Fruit fly (Drosophila melanogaster) whole organism, embryonic: Measurements from ENCODE around the gene PIP82.

Source experiments
- ATbp ChIP-seq: fragments of 200-800 bp; sonication (Bioruptor generic); optimal IDR thresholded peaks from 2 replicates; lab custom pipeline; 2017; ENCODE audit warnings: missing biosample characterization, mild to moderate bottlenecking, missing genetic modification characterization, missing genetic modification reagents
- Abd-B ChIP-seq: fragments of 200-800 bp; sonication (Bioruptor generic); optimal IDR thresholded peaks from 2 replicates; lab custom pipeline; 2018; ENCODE audit warnings: missing biosample characterization, mild to moderate bottlenecking, missing genetic modification characterization, moderate library complexity
- Asciz ChIP-seq: fragments of 200-800 bp; sonication (Bioruptor generic); optimal IDR thresholded peaks from 2 replicates; lab custom pipeline; 2017; ENCODE audit warnings: missing biosample characterization, mild to moderate bottlenecking, missing genetic modification characterization, missing genetic modification reagents
- B-H1 ChIP-seq: fragments of 200-800 bp; sonication (Bioruptor generic); IDR thresholded peaks from 3 replicates; pipeline ENCODE4 v1.3.6; 2022; ENCODE audit warnings: missing biosample characterization, missing genetic modification characterization
- C15 ChIP-seq: fragments of 200-800 bp; sonication (Bioruptor generic); IDR thresholded peaks from 3 replicates; pipeline ENCODE4 v1.3.6; 2022; ENCODE audit warnings: missing biosample characterization, missing genetic modification characterization
- CG10267 ChIP-seq: fragments of 200-800 bp; sonication (Bioruptor generic); optimal IDR thresholded peaks from 2 replicates; lab custom pipeline; 2018; ENCODE audit warnings: missing biosample characterization, mild to moderate bottlenecking, missing genetic modification characterization, moderate library complexity
- CG10979 ChIP-seq: fragments of 200-800 bp; sonication (Bioruptor generic); optimal IDR thresholded peaks from 2 replicates; lab custom pipeline; 2018; ENCODE audit warnings: missing biosample characterization, mild to moderate bottlenecking, missing genetic modification characterization, moderate library complexity
- CG11398 ChIP-seq: fragments of 200-800 bp; sonication (Bioruptor generic); optimal IDR thresholded peaks from 2 replicates; lab custom pipeline; 2016; ENCODE audit warnings: missing biosample characterization, missing genetic modification characterization
- CG12219 ChIP-seq: fragments of 200-800 bp; sonication (Bioruptor generic); optimal IDR thresholded peaks from 3 replicates; lab custom pipeline; 2018; ENCODE audit warnings: missing biosample characterization, mild to moderate bottlenecking, missing genetic modification characterization
- CG13296 ChIP-seq: fragments of 200-800 bp; sonication (Bioruptor generic); optimal IDR thresholded peaks from 3 replicates; lab custom pipeline; 2018; ENCODE audit warnings: missing biosample characterization, mild to moderate bottlenecking, missing genetic modification characterization
- CG13424 ChIP-seq: fragments of 200-800 bp; sonication (Bioruptor generic); optimal IDR thresholded peaks from 2 replicates; lab custom pipeline; 2019; ENCODE audit warnings: missing biosample characterization, mild to moderate bottlenecking, missing genetic modification characterization, moderate library complexity
- CG2120 ChIP-seq: fragments of 200-800 bp; sonication (Bioruptor generic); optimal IDR thresholded peaks from 3 replicates; lab custom pipeline; 2016; ENCODE audit warnings: missing biosample characterization, missing genetic modification characterization
- CG2889 ChIP-seq: fragments of 200-800 bp; sonication (Bioruptor generic); IDR thresholded peaks from 3 replicates; pipeline ENCODE4 v1.3.6; 2022; ENCODE audit warnings: missing biosample characterization, missing genetic modification characterization
- CG32772 ChIP-seq: fragments of 200-800 bp; sonication (Bioruptor generic); IDR thresholded peaks from 2 replicates; pipeline ENCODE4 v1.3.6; 2022; ENCODE audit warnings: missing biosample characterization, missing genetic modification characterization
- CG6765 ChIP-seq: fragments of 200-800 bp; sonication (Bioruptor generic); optimal IDR thresholded peaks from 3 replicates; lab custom pipeline; 2017; ENCODE audit warnings: missing biosample characterization, mild to moderate bottlenecking, missing genetic modification characterization
- CG7271 ChIP-seq: fragments of 200-800 bp; sonication (Bioruptor generic); optimal IDR thresholded peaks from 2 replicates; lab custom pipeline; 2018; ENCODE audit warnings: missing biosample characterization, mild to moderate bottlenecking, missing genetic modification characterization, moderate library complexity
- CG7357 ChIP-seq: fragments of 200-800 bp; sonication (Bioruptor generic); IDR thresholded peaks from 3 replicates; pipeline ENCODE4 v1.3.6; 2022; ENCODE audit warnings: missing biosample characterization, missing genetic modification characterization
- CG8478 ChIP-seq: fragments of >200 bp; optimal IDR thresholded peaks from 2 replicates; lab custom pipeline; 2018
- CG8924 ChIP-seq: fragments of 200-800 bp; optimal IDR thresholded peaks from 3 replicates; lab custom pipeline; 2019; ENCODE audit warnings: missing biosample characterization, mild to moderate bottlenecking, missing genetic modification characterization, moderate library complexity
- CG9797 ChIP-seq: fragments of 200-800 bp; sonication (Bioruptor generic); optimal IDR thresholded peaks from 3 replicates; lab custom pipeline; 2018; ENCODE audit warnings: missing biosample characterization, mild to moderate bottlenecking, missing genetic modification characterization
- D ChIP-seq, 2 experiments: fragments of 200-800 bp in 1 of 2; fragments of >200 bp in 1 of 2; sonication (Bioruptor generic) in 1 of 2; optimal IDR thresholded peaks; 2 replicates in 1 of 2; 3 replicates in 1 of 2; lab custom pipeline; 2017; ENCODE audit warnings: mild to moderate bottlenecking in 1 of 2, missing biosample characterization in 1 of 2, missing genetic modification characterization in 1 of 2, missing genetic modification reagents in 1 of 2
- ERR ChIP-seq: fragments of 200-800 bp; sonication (Bioruptor generic); optimal IDR thresholded peaks from 2 replicates; lab custom pipeline; 2016; ENCODE audit warnings: missing biosample characterization, missing genetic modification characterization
- Fer3 ChIP-seq: fragments of 200-800 bp; sonication (Bioruptor generic); optimal IDR thresholded peaks from 2 replicates; lab custom pipeline; 2018; ENCODE audit warnings: missing biosample characterization, mild to moderate bottlenecking, missing genetic modification characterization, moderate library complexity
- GATAe ChIP-seq: fragments of 200-800 bp; sonication (Bioruptor generic); conservative IDR thresholded peaks from 2 replicates; pipeline ENCODE4 v1.3.6; 2022; ENCODE audit warnings: missing biosample characterization, missing genetic modification characterization
- Hey ChIP-seq: fragments of 200-800 bp; sonication (Bioruptor generic); optimal IDR thresholded peaks from 3 replicates; lab custom pipeline; 2018; ENCODE audit warnings: missing biosample characterization, mild to moderate bottlenecking, missing genetic modification characterization
- HmgD ChIP-seq: fragments of 200-800 bp; sonication (Bioruptor generic); optimal IDR thresholded peaks from 3 replicates; lab custom pipeline; 2016; ENCODE audit warnings: missing biosample characterization, missing genetic modification characterization
- Hmr ChIP-seq: fragments of 200-800 bp; sonication (Bioruptor generic); optimal IDR thresholded peaks from 3 replicates; lab custom pipeline; 2017; ENCODE audit warnings: mild to moderate bottlenecking, missing biosample characterization, missing genetic modification reagents, missing genetic modification characterization
- Lim3 ChIP-seq: fragments of 200-800 bp; sonication (Bioruptor generic); IDR thresholded peaks from 2 replicates; pipeline ENCODE4 v1.3.6; 2022; ENCODE audit warnings: missing biosample characterization, missing genetic modification characterization
- Mes4 ChIP-seq: fragments of 200-800 bp; sonication (Bioruptor generic); optimal IDR thresholded peaks from 2 replicates; lab custom pipeline; 2016; ENCODE audit warnings: missing biosample characterization, missing genetic modification characterization
- NC2β ChIP-seq: fragments of 200-800 bp; sonication (Bioruptor generic); optimal IDR thresholded peaks from 2 replicates; lab custom pipeline; 2016; ENCODE audit warnings: missing biosample characterization, missing genetic modification characterization
- Sin3A ChIP-seq: fragments of >200 bp; optimal IDR thresholded peaks from 2 replicates; lab custom pipeline; 2018
- Six4 ChIP-seq: fragments of 200-800 bp; sonication (Bioruptor generic); optimal IDR thresholded peaks from 2 replicates; lab custom pipeline; 2016; ENCODE audit warnings: missing biosample characterization, missing genetic modification characterization
- Sry-β ChIP-seq: fragments of 200-800 bp; sonication (Bioruptor generic); optimal IDR thresholded peaks from 2 replicates; lab custom pipeline; 2018; ENCODE audit warnings: missing biosample characterization, mild to moderate bottlenecking, missing genetic modification characterization, moderate library complexity
- Ssrp ChIP-seq: fragments of 200-800 bp; sonication (Bioruptor generic); optimal IDR thresholded peaks from 2 replicates; lab custom pipeline; 2018; ENCODE audit warnings: missing biosample characterization, mild to moderate bottlenecking, missing genetic modification characterization, moderate library complexity
- TFAM ChIP-seq: fragments of 200-800 bp; sonication (Bioruptor generic); optimal IDR thresholded peaks from 2 replicates; lab custom pipeline; 2017; ENCODE audit warnings: missing biosample characterization, missing genetic modification characterization, inconsistent platforms
- Trl ChIP-seq, 3 experiments: fragments of >200 bp in 2 of 3; fragments of 200-800 bp in 1 of 3; sonication (Bioruptor generic) in 1 of 3; optimal IDR thresholded peaks; 2 replicates in 1 of 3; 3 replicates in 2 of 3; lab custom pipeline; 2016 to 2017; ENCODE audit warnings: missing biosample characterization in 1 of 3, missing genetic modification characterization in 1 of 3
- bcd ChIP-seq: fragments of 200-800 bp; sonication (Bioruptor generic); optimal IDR thresholded peaks from 2 replicates; lab custom pipeline; 2017; ENCODE audit warnings: missing biosample characterization, mild to moderate bottlenecking, missing genetic modification characterization
- corto ChIP-seq: fragments of 200-800 bp; sonication (Bioruptor generic); optimal IDR thresholded peaks from 2 replicates; lab custom pipeline; 2016; ENCODE audit warnings: missing biosample characterization, mild to moderate bottlenecking, missing genetic modification characterization, moderate library complexity
- croc ChIP-seq: fragments of 200-800 bp; sonication (Bioruptor generic); conservative IDR thresholded peaks from 3 replicates; pipeline ENCODE4 v1.3.6; 2022; ENCODE audit warnings: missing biosample characterization, missing genetic modification characterization
- dm ChIP-seq: fragments of 200-800 bp; sonication (Bioruptor generic); optimal IDR thresholded peaks from 3 replicates; lab custom pipeline; 2016; ENCODE audit warnings: missing biosample characterization, missing genetic modification characterization
- en ChIP-seq: fragments of 200-800 bp; sonication (Bioruptor generic); optimal IDR thresholded peaks from 2 replicates; lab custom pipeline; 2016; ENCODE audit warnings: missing biosample characterization, missing genetic modification characterization
- ftz-f1 ChIP-seq: fragments of 200-800 bp; sonication (Bioruptor generic); optimal IDR thresholded peaks from 2 replicates; lab custom pipeline; 2016; ENCODE audit warnings: missing biosample characterization, missing genetic modification characterization
- jing ChIP-seq: fragments of 200-800 bp; sonication (Bioruptor generic); optimal IDR thresholded peaks from 2 replicates; lab custom pipeline; 2018; ENCODE audit warnings: missing biosample characterization, mild to moderate bottlenecking, missing genetic modification characterization
- mirr ChIP-seq: fragments of 200-800 bp; sonication (Bioruptor generic); optimal IDR thresholded peaks from 3 replicates; lab custom pipeline; 2018; ENCODE audit warnings: missing biosample characterization, mild to moderate bottlenecking, missing genetic modification characterization
- pros ChIP-seq: fragments of 200-800 bp; sonication (Bioruptor generic); optimal IDR thresholded peaks from 3 replicates; lab custom pipeline; 2019; ENCODE audit warnings: missing biosample characterization, mild to moderate bottlenecking, missing genetic modification characterization, moderate library complexity
- psq ChIP-seq: fragments of 200-800 bp; sonication (Bioruptor generic); optimal IDR thresholded peaks from 2 replicates; lab custom pipeline; 2017; ENCODE audit warnings: missing biosample characterization, missing genetic modification characterization
- stc ChIP-seq: fragments of 200-800 bp; sonication (Bioruptor generic); IDR thresholded peaks from 2 replicates; pipeline ENCODE4 v1.3.6; 2022; ENCODE audit warnings: missing biosample characterization, missing genetic modification characterization
- stwl ChIP-seq: fragments of 200-800 bp; sonication (Bioruptor generic); optimal IDR thresholded peaks from 3 replicates; lab custom pipeline; 2018; ENCODE audit warnings: missing biosample characterization, mild to moderate bottlenecking, missing genetic modification characterization, moderate library complexity
- tgo ChIP-seq: fragments of 200-800 bp; sonication (Bioruptor generic); IDR thresholded peaks from 3 replicates; pipeline ENCODE4 v1.3.6; 2022; ENCODE audit warnings: missing biosample characterization, missing genetic modification characterization
- tio ChIP-seq: fragments of 200-800 bp; sonication (Bioruptor generic); optimal IDR thresholded peaks from 2 replicates; lab custom pipeline; 2017; ENCODE audit warnings: missing biosample characterization, missing genetic modification characterization, inconsistent platforms
- wek ChIP-seq: fragments of 200-800 bp; sonication (Bioruptor generic); optimal IDR thresholded peaks from 3 replicates; lab custom pipeline; 2018; ENCODE audit warnings: missing biosample characterization, mild to moderate bottlenecking, missing genetic modification characterization, moderate library complexity

PIP82 gene

dm6 chrX:8493473-8493872 is 36.0 kb downstream of the PIP82 start (continued):
- TF ChIP-seq ATbp (no peak), Hmr (GFP tag; lab: Kevin White, UChicago) (peak; percentile 57), stwl (tag; lab: Kevin White, UChicago) (no peak), Sin3A (lab: Kevin White, UChicago) (no peak), Abd-B (GFP tag; lab: Kevin White, UChicago) (peak; percentile 38), mirr (GFP tag; lab: Kevin White, UChicago) (peak; percentile 19), tgo (GFP tag; lab: Robert Waterston, UW) (peak; percentile 48; the same call in 2 of the 3 replicates), psq (GFP tag; lab: Kevin White, UChicago) (no peak), bcd (GFP tag; lab: Kevin White, UChicago) (peak; percentile 14), CG10979 (tag; lab: Kevin White, UChicago) (no peak), CG6765 (GFP tag; lab: Kevin White, UChicago) (no peak), CG11398 (GFP tag; lab: Kevin White, UChicago) (no peak), en (GFP tag; lab: Kevin White, UChicago) (no peak), Asciz (GFP tag; lab: Kevin White, UChicago) (no peak), TFAM (GFP tag; lab: Kevin White, UChicago) (no peak), Trl (optimal IDR thresholded peaks at IDR 0.05; lab: Kevin White, UChicago) (no peak), Trl (GFP tag; optimal IDR thresholded peaks at IDR 0.05; lab: Kevin White, UChicago) (peak; percentile 12), jing (no peak), croc (no peak), Ssrp (tag; lab: Kevin White, UChicago) (no peak), CG8478 (lab: Kevin White, UChicago) (no peak), CG12219 (GFP tag; lab: Kevin White, UChicago) (peak; percentile 21), Hey (tag; lab: Kevin White, UChicago) (peak; percentile 48), CG13424 (tag; lab: Kevin White, UChicago) (peak; percentile 14), corto (GFP tag; lab: Kevin White, UChicago) (no peak), Mes4 (GFP tag; lab: Kevin White, UChicago) (no peak), CG13296 (GFP tag; lab: Kevin White, UChicago) (no peak), ERR (GFP tag; lab: Kevin White, UChicago) (no peak), CG8924 (tag; lab: Kevin White, UChicago) (no peak), HmgD (no peak), dm (GFP tag; lab: Kevin White, UChicago) (no peak), CG7271 (tag; lab: Kevin White, UChicago) (no peak), CG9797 (GFP tag; lab: Kevin White, UChicago) (no peak), CG32772 (no peak), CG7357 (0 out of 3 replicates have a peak, but pooled peaks have one; percentile 38), B-H1 (GFP tag; lab: Robert Waterston, UW) (peak; percentile 46; the same call in 1 of the 3 replicates), wek (GFP tag; lab: Kevin White, UChicago) (peak; percentile 34), Sry-β (GFP tag; lab: Kevin White, UChicago) (no peak), tio (GFP tag; lab: Kevin White, UChicago) (peak; percentile 10), Lim3 (no peak), CG2120 (peak; percentile 68), C15 (GFP tag; lab: Robert Waterston, UW) (0 out of 3 replicates have a peak, but pooled peaks have one; percentile 20), stc (GFP tag; lab: Robert Waterston, UW) (0 out of 2 replicates have a peak, but pooled peaks have one; percentile 28), CG2889 (GFP tag; lab: Robert Waterston, UW) (no peak), NC2β (GFP tag; lab: Kevin White, UChicago) (no peak), GATAe (GFP tag; lab: Robert Waterston, UW) (no peak), CG10267 (tag; lab: Kevin White, UChicago) (no peak), D (optimal IDR thresholded peaks at IDR 0.05; lab: Kevin White, UChicago) (no peak), D (GFP tag; optimal IDR thresholded peaks at IDR 0.05; lab: Kevin White, UChicago) (no peak), Six4 (no peak), pros (no peak), ftz-f1 (GFP tag; lab: Kevin White, UChicago) (no peak), Fer3 (tag; lab: Kevin White, UChicago) (peak; percentile 43)
